Fruit fly (Drosophila melanogaster): Measurements from ENCODE around the gene CG9265.
A peak's percentile ranks its signal among the peaks of the same experiment; 100 is the strongest.

Gene CG9265

DNA sequence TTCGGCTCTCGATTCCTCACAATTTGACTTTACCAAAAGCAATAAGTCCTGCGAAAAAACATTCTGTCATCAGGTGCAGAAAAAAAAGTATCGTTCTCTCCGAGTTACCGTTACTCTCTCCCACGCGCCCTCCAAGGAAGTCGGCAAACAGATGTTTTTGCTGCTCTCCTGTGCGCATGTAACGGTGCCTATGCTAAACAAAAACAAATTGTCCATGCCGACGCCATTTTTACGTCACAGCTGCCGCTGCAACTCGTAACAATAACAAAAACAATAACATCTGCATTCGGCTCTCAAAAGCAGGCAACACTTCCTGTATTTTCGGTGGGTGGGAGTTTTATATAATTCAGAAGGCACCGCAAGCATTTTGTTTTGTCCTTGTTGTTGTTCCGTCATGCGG, 33.8 kb upstream of the CG9265 start:
- TF ChIP-seq bab1 (GFP tag; optimal IDR thresholded peaks at IDR 0.05) (no peak), kay (GFP tag; ENCODE audit: borderline replicate concordance) (no peak)

- TF ChIP-seq Mnt (GFP tag; optimal IDR thresholded peaks at IDR 0.05) (no peak), CG14711 (tag; optimal IDR thresholded peaks at IDR 0.05) (no peak), CG11617 (GFP tag; optimal IDR thresholded peaks at IDR 0.05) (no peak), Hr96 (GFP tag; optimal IDR thresholded peaks at IDR 0.05) (no peak), bab1 (GFP tag; optimal IDR thresholded peaks at IDR 0.05) (no peak), kay (GFP tag; ENCODE audit: borderline replicate concordance) (no peak)
These were observed 33.0 kb upstream of the CG9265 start, which contains the start of the genes CG46307 and Nhe2 for dm6 chr2L:21104326-21104725. Gene CG46307, plus strand, starts transcription at chr2L:21104568. Gene Nhe2, plus strand, starts transcription at chr2L:21104568.

dm6 chr2L:21102399-21103108, 31.3 kb upstream of the CG9265 start, which contains the start of gene CG9257:
Gene CG9257, plus strand, starts transcription at chr2L:21102743.
- TF ChIP-seq Mnt (GFP tag; optimal IDR thresholded peaks at IDR 0.05) (peak; percentile 99), CG11617 (GFP tag; optimal IDR thresholded peaks at IDR 0.05) (peak; percentile 17), CG7101 (tag; optimal IDR thresholded peaks at IDR 0.05) (peak; percentile 10), CG5204 (GFP tag; optimal IDR thresholded peaks at IDR 0.05) (peak; percentile 33), Crg-1 (GFP tag; optimal IDR thresholded peaks at IDR 0.05) (no peak)

dm6 chr2L:21097850-21098249, 26.5 kb upstream of the CG9265 start:
- TF ChIP-seq Clk (GFP tag; optimal IDR thresholded peaks at IDR 0.05) (no peak), CG1620 (GFP tag; optimal IDR thresholded peaks at IDR 0.05) (no peak)

DNA sequence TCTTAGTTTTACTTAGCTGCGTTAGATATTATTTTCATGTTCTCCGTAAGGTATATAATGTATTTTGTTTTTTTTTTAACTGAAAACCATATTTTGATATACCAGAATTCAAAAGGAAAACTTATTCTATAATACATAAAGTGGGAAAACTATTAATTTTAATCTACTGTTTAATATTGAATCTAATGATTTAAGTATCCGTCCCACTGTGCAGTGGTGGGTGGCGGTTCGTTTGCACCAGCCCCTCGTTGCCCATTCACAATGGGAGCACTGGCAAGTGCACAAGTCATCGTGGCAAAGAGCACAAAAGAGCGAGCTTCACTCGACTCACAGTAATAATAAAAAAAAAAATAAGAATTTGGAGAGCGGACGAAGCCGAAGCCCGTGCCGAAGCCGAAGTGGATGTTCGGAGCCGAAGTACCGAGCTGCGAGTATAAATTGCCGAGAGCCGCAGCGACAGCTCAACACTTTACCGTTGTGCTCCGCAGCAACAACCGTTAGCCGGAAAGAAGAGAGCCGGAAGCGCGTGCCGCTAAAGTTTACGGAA, 25.2 kb upstream of the CG9265 start, which contains the start of gene CG34136:
CG34136 (plus strand) TSS at position 475 of the 547 bp plus-strand sequence.
- TF ChIP-seq CG5204 (GFP tag; optimal IDR thresholded peaks at IDR 0.05) (peak; percentile 15), Mnt (GFP tag; optimal IDR thresholded peaks at IDR 0.05) (peak; percentile 35), pad (GFP tag; optimal IDR thresholded peaks at IDR 0.05) (peak; percentile 36), cic (GFP tag; optimal IDR thresholded peaks at IDR 0.05) (no peak), CG14711 (tag; optimal IDR thresholded peaks at IDR 0.05) (no peak), toe (GFP tag; optimal IDR thresholded peaks at IDR 0.05) (peak; percentile 17), ovo (GFP tag; optimal IDR thresholded peaks at IDR 0.05) (peak; percentile 44), bab1 (GFP tag; optimal IDR thresholded peaks at IDR 0.05) (peak; percentile 5), Hr96 (GFP tag; optimal IDR thresholded peaks at IDR 0.05) (peak; percentile 16), tj (GFP tag; optimal IDR thresholded peaks at IDR 0.05) (peak; percentile 4), CG12768 (GFP tag; optimal IDR thresholded peaks at IDR 0.05) (peak; percentile 8)

DNA sequence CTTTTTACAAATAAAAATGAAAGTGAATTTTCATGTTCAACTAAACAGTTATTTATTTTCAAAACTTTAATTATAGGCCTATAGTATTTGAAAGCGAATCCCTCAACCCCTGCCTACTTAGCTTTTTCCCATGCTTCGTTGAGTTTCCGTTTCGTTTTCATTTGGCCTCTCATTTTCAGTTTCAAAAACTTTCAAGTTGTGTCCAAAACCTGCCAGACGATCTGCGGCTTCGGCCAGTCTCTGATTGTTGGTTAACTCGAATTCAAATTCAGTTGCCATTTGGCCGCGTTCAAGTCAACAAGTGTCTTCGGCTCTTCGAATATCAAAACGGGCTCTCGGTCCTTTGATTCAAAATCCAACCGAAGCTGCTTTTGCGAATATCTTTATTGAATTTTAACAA, 19.7 kb upstream of the CG9265 start, which contains the start of gene CG14397:
CG14397 (plus strand) TSS at position 270 of the 400 bp plus-strand sequence.
- TF ChIP-seq CG33017 (tag; optimal IDR thresholded peaks at IDR 0.05) (no peak), Crg-1 (GFP tag; optimal IDR thresholded peaks at IDR 0.05) (no peak), bab1 (GFP tag; optimal IDR thresholded peaks at IDR 0.05) (no peak), CG7045 (GFP tag; optimal IDR thresholded peaks at IDR 0.05) (no peak), cic (GFP tag; optimal IDR thresholded peaks at IDR 0.05) (no peak), CG11617 (GFP tag; optimal IDR thresholded peaks at IDR 0.05) (no peak), Hr96 (GFP tag; optimal IDR thresholded peaks at IDR 0.05) (no peak), cnc (optimal IDR thresholded peaks at IDR 0.05) (no peak), tj (GFP tag; optimal IDR thresholded peaks at IDR 0.05) (no peak), kay (GFP tag; ENCODE audit: borderline replicate concordance) (no peak), CG7101 (tag; optimal IDR thresholded peaks at IDR 0.05) (no peak)

- no peak for TF ChIP-seq CG7045 (GFP tag; optimal IDR thresholded peaks at IDR 0.05)
- TF ChIP-seq CG12768 (GFP tag; optimal IDR thresholded peaks at IDR 0.05): no peak
- TF ChIP-seq pad (GFP tag; optimal IDR thresholded peaks at IDR 0.05): no peak
- TF ChIP-seq cnc (optimal IDR thresholded peaks at IDR 0.05): no peak
- TF ChIP-seq bab1 (GFP tag; optimal IDR thresholded peaks at IDR 0.05): no peak
- no peak for TF ChIP-seq Mnt (GFP tag; optimal IDR thresholded peaks at IDR 0.05)
- no peak for TF ChIP-seq toe (GFP tag; optimal IDR thresholded peaks at IDR 0.05)
- TF ChIP-seq CG33017 (tag; optimal IDR thresholded peaks at IDR 0.05): no peak
- no peak for TF ChIP-seq ovo (GFP tag; optimal IDR thresholded peaks at IDR 0.05)
- no peak for TF ChIP-seq Clk (GFP tag; optimal IDR thresholded peaks at IDR 0.05)
- no peak for TF ChIP-seq CG14711 (tag; optimal IDR thresholded peaks at IDR 0.05)
- no peak for TF ChIP-seq Hr96 (GFP tag; optimal IDR thresholded peaks at IDR 0.05)
- TF ChIP-seq cic (GFP tag; optimal IDR thresholded peaks at IDR 0.05): no peak
- TF ChIP-seq Crg-1 (GFP tag; optimal IDR thresholded peaks at IDR 0.05): no peak
- TF ChIP-seq kay (GFP tag; ENCODE audit: borderline replicate concordance): no peak
- no peak for TF ChIP-seq tj (GFP tag; optimal IDR thresholded peaks at IDR 0.05)
- TF ChIP-seq CG7101 (tag; optimal IDR thresholded peaks at IDR 0.05): no peak
These were observed 17.8 kb upstream of the CG9265 start, which contains the start of gene CG9259 for dm6 chr2L:21089075-21089474. Gene CG9259, plus strand, starts transcription at chr2L:21089375.
